Worm (Caenorhabditis elegans): ENCODE results near the gene F09C8.2.

F09C8.2 gene

ce11 chrX:16105863-16106262 is 41.0 kb downstream of the F09C8.2 start:
- TF ChIP-seq ceh-14 (tag; optimal IDR thresholded peaks at IDR 0.05) = no peak

ce11 chrX:16103396-16103795 is 43.4 kb downstream of the F09C8.2 start, which contains the start of gene ZK1073.2:
Gene ZK1073.2, plus strand, starts transcription at chrX:16103696.
- no peak for TF ChIP-seq npax-4 (tag; optimal IDR thresholded peaks at IDR 0.05)

ce11 chrX:16099251-16099650 is 47.6 kb downstream of the F09C8.2 start:
- TF ChIP-seq pat-9 (tag; optimal IDR thresholded peaks at IDR 0.05) (no peak), pha-2 (tag; optimal IDR thresholded peaks at IDR 0.05) (no peak), eyg-1 (tag; optimal IDR thresholded peaks at IDR 0.05) (no peak), hlh-13 (GFP tag; optimal IDR thresholded peaks at IDR 0.05) (no peak), fax-1 (tag; optimal IDR thresholded peaks at IDR 0.05) (no peak), ceh-45 (GFP tag; IDR thresholded peaks at IDR 0.05) (no peak), unc-86 (tag; optimal IDR thresholded peaks at IDR 0.05) (no peak), ceh-18 (tag; optimal IDR thresholded peaks at IDR 0.05) (no peak), ama-1 (optimal IDR thresholded peaks at IDR 0.05) (no peak), tbx-7 (tag; optimal IDR thresholded peaks at IDR 0.05) (no peak), pha-4 (tag; optimal IDR thresholded peaks at IDR 0.05) (no peak), nfya-1 (tag; optimal IDR thresholded peaks at IDR 0.05) (no peak), dve-1 (tag; optimal IDR thresholded peaks at IDR 0.05) (no peak), nhr-232 (tag; optimal IDR thresholded peaks at IDR 0.05) (no peak), T23F11.4 (GFP tag; optimal IDR thresholded peaks at IDR 0.05) (no peak), ceh-14 (tag; optimal IDR thresholded peaks at IDR 0.05) (no peak), ahr-1 (tag; optimal IDR thresholded peaks at IDR 0.05) (no peak)

- TF ChIP-seq ceh-18 (tag; optimal IDR thresholded peaks at IDR 0.05) = peak; percentile 61
- TF ChIP-seq hlh-30 (tag; optimal IDR thresholded peaks at IDR 0.05; ENCODE audit: insufficient read depth) = no peak
Observed at ce11 chrX:16098104-16098638, 48.7 kb downstream of the F09C8.2 start.

ce11 chrX:16094370-16094769 is 52.5 kb downstream of the F09C8.2 start, which contains the start of gene C30F2.5:
Gene C30F2.5, plus strand, starts transcription at chrX:16094670.
- TF ChIP-seq Y22D7AL.16 (tag; optimal IDR thresholded peaks at IDR 0.05) (no peak), sox-4 (tag; optimal IDR thresholded peaks at IDR 0.05) (no peak)

- TF ChIP-seq ceh-18 (tag; optimal IDR thresholded peaks at IDR 0.05) (no peak), ztf-16 (tag; optimal IDR thresholded peaks at IDR 0.05) (no peak), hlh-8 (tag; optimal IDR thresholded peaks at IDR 0.05) (no peak), ceh-2 (tag; optimal IDR thresholded peaks at IDR 0.05) (no peak), ceh-48 (tag; optimal IDR thresholded peaks at IDR 0.05) (no peak), ceh-9 (tag; optimal IDR thresholded peaks at IDR 0.05) (no peak), unc-86 (tag; optimal IDR thresholded peaks at IDR 0.05) (no peak), mec-3 (tag; optimal IDR thresholded peaks at IDR 0.05; ENCODE audit: borderline replicate concordance) (no peak)
Observed at ce11 chrX:16091166-16091565, 55.7 kb downstream of the F09C8.2 start.
